Fruit fly (Drosophila melanogaster) whole organism, adult: ENCODE measurements around the gene CG32548.

Source experiments
- CG11617 ChIP-seq: fragments of 200-800 bp; sonication (Bioruptor generic); optimal IDR thresholded peaks from 2 replicates; lab custom pipeline; 2017; ENCODE audit warnings: mild to moderate bottlenecking, missing biosample characterization, missing genetic modification reagents, missing genetic modification characterization
- CG12768 ChIP-seq: fragments of 200-800 bp; sonication (Bioruptor generic); optimal IDR thresholded peaks from 2 replicates; lab custom pipeline; 2017; ENCODE audit warnings: missing biosample characterization, missing genetic modification characterization, mild to moderate bottlenecking, moderate library complexity, missing genetic modification reagents
- CG14711 ChIP-seq: fragments of 200-800 bp; sonication (Bioruptor generic); optimal IDR thresholded peaks from 2 replicates; lab custom pipeline; 2018; ENCODE audit warnings: missing biosample characterization, mild to moderate bottlenecking, missing genetic modification characterization, moderate library complexity
- CG1620 ChIP-seq: fragments of 200-800 bp; sonication (Bioruptor generic); optimal IDR thresholded peaks from 2 replicates; lab custom pipeline; 2016; ENCODE audit warnings: missing biosample characterization, missing genetic modification characterization
- CG33017 ChIP-seq: fragments of 200-800 bp; sonication (Bioruptor generic); optimal IDR thresholded peaks from 2 replicates; lab custom pipeline; 2018; ENCODE audit warnings: missing biosample characterization, mild to moderate bottlenecking, missing genetic modification characterization, moderate library complexity
- CG5204 ChIP-seq: fragments of 200-800 bp; sonication (Bioruptor generic); optimal IDR thresholded peaks from 2 replicates; lab custom pipeline; 2016; ENCODE audit warnings: missing biosample characterization, missing genetic modification characterization
- CG7045 ChIP-seq: fragments of 200-800 bp; sonication (Bioruptor generic); optimal IDR thresholded peaks from 2 replicates; lab custom pipeline; 2017; ENCODE audit warnings: missing biosample characterization, mild to moderate bottlenecking, missing genetic modification characterization
- CG7101 ChIP-seq: fragments of 200-800 bp; sonication (Bioruptor generic); optimal IDR thresholded peaks from 2 replicates; lab custom pipeline; 2018; ENCODE audit warnings: missing biosample characterization, mild to moderate bottlenecking, missing genetic modification characterization, moderate library complexity
- Clk ChIP-seq: fragments of 200-800 bp; sonication (Bioruptor generic); optimal IDR thresholded peaks from 2 replicates; lab custom pipeline; 2017; ENCODE audit warnings: missing biosample characterization, missing genetic modification characterization
- Crg-1 ChIP-seq: fragments of 200-800 bp; sonication (Bioruptor generic); optimal IDR thresholded peaks from 2 replicates; lab custom pipeline; 2016; ENCODE audit warnings: missing biosample characterization, missing genetic modification characterization
- Hr96 ChIP-seq: fragments of 200-800 bp; sonication (Bioruptor generic); optimal IDR thresholded peaks from 2 replicates; lab custom pipeline; 2016; ENCODE audit warnings: missing biosample characterization, missing genetic modification characterization
- Mnt ChIP-seq: fragments of 200-800 bp; sonication (Bioruptor generic); optimal IDR thresholded peaks from 2 replicates; lab custom pipeline; 2016; ENCODE audit warnings: missing biosample characterization, mild to moderate bottlenecking, missing genetic modification characterization
- bab1 ChIP-seq: fragments of 200-800 bp; sonication (Bioruptor generic); optimal IDR thresholded peaks from 3 replicates; lab custom pipeline; 2019; ENCODE audit warnings: missing biosample characterization, mild to moderate bottlenecking, missing genetic modification characterization, moderate library complexity
- cic ChIP-seq: fragments of 200-800 bp; sonication (Bioruptor generic); optimal IDR thresholded peaks from 2 replicates; lab custom pipeline; 2017; ENCODE audit warnings: missing biosample characterization, mild to moderate bottlenecking, missing genetic modification characterization, moderate library complexity
- cnc ChIP-seq, 2 experiments: fragments of >200 bp; optimal IDR thresholded peaks; 2 replicates each; lab custom pipeline; 2017
- kay ChIP-seq: fragments of 200-800 bp; sonication (Bioruptor generic); peaks from one replicate; lab custom pipeline; 2016; ENCODE audit warnings: missing biosample characterization, missing genetic modification characterization, borderline replicate concordance
- ovo ChIP-seq: fragments of 200-800 bp; sonication (Bioruptor generic); optimal IDR thresholded peaks from 2 replicates; lab custom pipeline; 2016; ENCODE audit warnings: missing biosample characterization, missing genetic modification characterization
- pad ChIP-seq: fragments of 200-800 bp; sonication (Bioruptor generic); optimal IDR thresholded peaks from 3 replicates; lab custom pipeline; 2017; ENCODE audit warnings: missing biosample characterization, missing genetic modification characterization, mild to moderate bottlenecking, moderate library complexity, missing genetic modification reagents
- tj ChIP-seq: fragments of 200-800 bp; sonication (Bioruptor generic); optimal IDR thresholded peaks from 3 replicates; lab custom pipeline; 2017; ENCODE audit warnings: missing biosample characterization, mild to moderate bottlenecking, missing genetic modification characterization, moderate library complexity
- toe ChIP-seq: fragments of 200-800 bp; sonication (Bioruptor generic); optimal IDR thresholded peaks from 2 replicates; lab custom pipeline; 2016; ENCODE audit warnings: missing biosample characterization, missing genetic modification characterization

CG32548 gene

DNA sequence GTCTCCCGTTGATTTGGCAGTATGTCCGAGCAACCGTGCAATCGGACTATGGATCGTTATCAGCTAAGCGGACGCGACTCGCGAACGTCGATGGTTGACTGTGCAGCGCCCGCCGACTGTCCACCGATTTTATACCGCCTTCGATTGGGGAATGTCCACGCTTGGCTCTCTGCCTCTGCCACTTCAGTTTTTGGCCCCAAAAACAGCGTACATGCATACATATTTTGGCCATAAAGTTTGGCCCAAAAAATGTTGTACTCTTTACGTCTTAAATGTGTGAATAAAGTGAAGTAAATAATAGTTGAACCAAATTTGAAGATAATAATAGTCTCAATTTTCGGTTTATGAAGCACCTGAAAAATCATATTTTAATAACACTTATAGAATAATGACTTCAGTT, at the start of gene CG32548:
Gene CG32548, minus strand, starts transcription at position 101 of the 400 bp plus-strand sequence.
- TF ChIP-seq Clk (GFP tag; lab: Kevin White, UChicago) (no peak), cnc (optimal IDR thresholded peaks at IDR 0.05; lab: Kevin White, UChicago) (no peak), CG12768 (GFP tag; lab: Kevin White, UChicago) (no peak), bab1 (GFP tag; lab: Kevin White, UChicago) (no peak)

dm6 chrX:18489509-18489908, 49.1 kb upstream of the CG32548 start, which contains the start of gene CG15046:
CG15046 (minus strand) TSS chrX:18489620.
- no peak for TF ChIP-seq CG11617 (GFP tag; lab: Kevin White, UChicago)
- no peak for TF ChIP-seq CG12768 (GFP tag; lab: Kevin White, UChicago)
- no peak for TF ChIP-seq pad
- no peak for TF ChIP-seq cnc (optimal IDR thresholded peaks at IDR 0.05; lab: Kevin White, UChicago)
- no peak for TF ChIP-seq Clk (GFP tag; lab: Kevin White, UChicago)

dm6 chrX:18486356-18487059, 46.1 kb upstream of the CG32548 start, which contains the start of gene psh:
psh (minus strand) TSS chrX:18486921.
- TF ChIP-seq CG5204 (GFP tag; lab: Kevin White, UChicago): no peak
- TF ChIP-seq CG7045 (GFP tag; lab: Kevin White, UChicago): no peak
- TF ChIP-seq cnc (optimal IDR thresholded peaks at IDR 0.05; lab: Kevin White, UChicago): no peak
- TF ChIP-seq cic: peak; percentile 42
- peak; percentile 20 for TF ChIP-seq Mnt (GFP tag; lab: Kevin White, UChicago)
- TF ChIP-seq Clk (GFP tag; lab: Kevin White, UChicago): no peak

DNA sequence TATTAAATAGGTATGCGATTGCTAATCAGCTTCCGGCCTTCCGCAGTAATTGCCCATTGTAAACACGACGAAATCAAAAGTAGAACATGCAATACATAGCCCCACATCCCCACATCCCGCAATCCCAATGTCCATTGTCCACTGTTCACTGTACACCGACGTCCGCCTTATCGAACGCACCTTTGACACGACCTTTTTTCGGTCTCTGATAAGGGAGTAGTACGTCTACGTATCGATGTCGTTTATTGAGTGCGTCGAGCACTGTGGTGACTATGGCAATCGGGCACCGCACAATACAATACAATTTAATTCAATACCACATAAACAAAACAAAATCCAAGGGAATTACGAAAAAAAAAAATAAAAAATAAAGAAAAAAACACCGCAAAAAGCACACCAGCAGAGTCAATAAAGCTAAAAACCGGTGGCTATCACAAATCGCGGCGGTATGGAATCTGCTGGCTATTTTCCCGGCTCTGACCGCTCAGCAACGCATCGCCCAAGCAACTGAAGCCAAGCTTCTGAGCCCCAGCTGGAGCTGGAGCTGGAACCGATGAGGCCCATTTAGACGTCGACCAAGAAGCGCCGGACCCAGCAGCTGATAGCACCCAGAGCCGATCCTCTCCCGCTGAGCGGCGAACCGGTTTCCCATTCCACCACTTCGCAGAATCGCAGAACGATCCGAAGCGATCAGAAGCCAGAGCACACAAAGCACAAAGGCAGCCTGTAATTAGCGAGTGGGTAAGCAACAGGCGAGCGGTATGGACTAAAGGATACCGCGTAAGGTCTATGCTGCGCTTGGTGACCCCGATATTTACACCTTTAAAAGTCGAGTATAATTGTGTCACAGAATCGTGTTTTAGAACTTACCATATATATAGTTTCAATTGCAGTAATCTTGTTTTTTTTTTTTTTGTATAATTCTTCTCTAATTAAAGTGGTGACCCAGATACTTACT, 43.2 kb upstream of the CG32548 start, which contains the start of gene Hayan:
Gene Hayan, minus strand, starts transcription at position 512 of the 958 bp plus-strand sequence.
- TF ChIP-seq CG33017 (no peak), CG14711 (tag; lab: Kevin White, UChicago) (no peak), pad (no peak), Hr96 (no peak), CG7045 (GFP tag; lab: Kevin White, UChicago) (no peak), Clk (GFP tag; lab: Kevin White, UChicago) (no peak), tj (GFP tag; lab: Kevin White, UChicago) (no peak), CG11617 (GFP tag; lab: Kevin White, UChicago) (no peak), ovo (GFP tag; lab: Kevin White, UChicago) (no peak), toe (GFP tag; lab: Kevin White, UChicago) (no peak), bab1 (GFP tag; lab: Kevin White, UChicago) (no peak), CG12768 (GFP tag; lab: Kevin White, UChicago) (no peak), CG5204 (GFP tag; lab: Kevin White, UChicago) (no peak), CG1620 (no peak), kay (GFP tag; lab: Kevin White, UChicago) (no peak), CG7101 (tag; lab: Kevin White, UChicago) (no peak), cic (no peak), Crg-1 (no peak)

DNA sequence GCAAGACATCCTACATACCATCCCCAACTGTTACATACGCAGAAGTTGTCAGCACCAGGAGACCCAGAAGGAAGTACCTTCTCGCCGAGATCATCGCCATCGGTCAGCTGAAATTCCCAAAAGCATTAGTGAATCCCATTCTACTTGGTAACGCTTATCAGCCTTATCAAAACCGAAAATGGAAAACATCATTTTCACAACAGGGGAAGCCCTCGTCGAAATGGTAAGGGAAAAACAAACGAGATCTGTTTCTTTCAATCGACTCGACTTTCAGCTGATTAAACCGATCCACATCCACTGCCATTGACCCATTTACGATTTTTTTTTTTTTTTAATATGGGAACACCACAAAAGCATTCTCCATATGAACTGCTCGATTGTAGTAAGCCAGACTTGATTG, 42.2 kb upstream of the CG32548 start:
- TF ChIP-seq CG11617 (GFP tag; lab: Kevin White, UChicago) (no peak), toe (GFP tag; lab: Kevin White, UChicago) (no peak), CG7045 (GFP tag; lab: Kevin White, UChicago) (no peak), Mnt (GFP tag; lab: Kevin White, UChicago) (no peak), ovo (GFP tag; lab: Kevin White, UChicago) (no peak), CG5204 (GFP tag; lab: Kevin White, UChicago) (no peak), CG14711 (tag; lab: Kevin White, UChicago) (no peak), pad (no peak), CG7101 (tag; lab: Kevin White, UChicago) (no peak), kay (GFP tag; lab: Kevin White, UChicago) (no peak), bab1 (GFP tag; lab: Kevin White, UChicago) (no peak), CG1620 (no peak), Clk (GFP tag; lab: Kevin White, UChicago) (no peak), Hr96 (no peak), cic (no peak), CG33017 (no peak)
